Fruit fly (Drosophila melanogaster): ENCODE results near the gene pes.

DNA sequence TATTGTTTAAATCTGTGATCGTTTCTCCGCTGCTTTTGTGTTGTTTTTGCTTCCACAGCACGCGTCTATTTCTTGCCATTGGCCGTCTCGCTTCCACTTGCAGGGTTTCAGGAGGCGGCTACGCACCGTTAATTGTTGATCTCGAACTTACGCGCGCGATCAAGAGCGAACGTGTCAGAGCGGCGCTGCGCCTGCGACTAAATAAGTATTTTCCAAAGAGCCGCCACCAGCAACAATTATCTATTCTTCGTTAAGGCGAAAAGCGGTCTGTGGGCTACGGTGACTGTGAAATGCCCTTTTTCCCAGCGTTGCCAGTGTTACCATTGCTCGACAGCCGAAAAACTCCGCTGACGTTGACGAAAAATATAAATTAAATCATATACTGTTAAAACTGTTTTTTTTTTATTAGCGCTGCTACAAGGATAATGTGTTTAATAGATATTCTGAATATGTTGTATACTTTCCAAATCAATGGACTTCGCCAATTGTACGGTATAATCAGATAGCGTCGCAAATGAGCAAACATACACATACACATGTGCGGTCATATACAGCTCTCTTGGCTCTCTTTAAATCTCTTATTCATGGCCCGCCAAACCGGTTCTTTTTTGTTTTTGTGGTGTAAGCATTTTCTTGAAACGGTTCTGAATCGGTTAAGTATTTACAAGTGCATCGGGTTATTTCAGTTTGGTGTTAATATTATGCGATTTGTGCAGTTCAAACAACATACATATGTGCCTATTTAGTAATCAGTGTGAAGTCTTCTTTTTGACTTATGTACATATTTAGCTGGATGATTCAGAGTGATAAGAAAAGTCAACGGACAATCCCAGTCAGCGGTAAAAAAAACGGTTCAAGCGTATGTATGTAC, at the start of gene pes:
- no peak for TF ChIP-seq CG8478 (optimal IDR thresholded peaks at IDR 0.05)
- no peak for TF ChIP-seq CTCF (optimal IDR thresholded peaks at IDR 0.05)
